Fruit fly (Drosophila melanogaster): ENCODE data around the gene CG9672.

DNA sequence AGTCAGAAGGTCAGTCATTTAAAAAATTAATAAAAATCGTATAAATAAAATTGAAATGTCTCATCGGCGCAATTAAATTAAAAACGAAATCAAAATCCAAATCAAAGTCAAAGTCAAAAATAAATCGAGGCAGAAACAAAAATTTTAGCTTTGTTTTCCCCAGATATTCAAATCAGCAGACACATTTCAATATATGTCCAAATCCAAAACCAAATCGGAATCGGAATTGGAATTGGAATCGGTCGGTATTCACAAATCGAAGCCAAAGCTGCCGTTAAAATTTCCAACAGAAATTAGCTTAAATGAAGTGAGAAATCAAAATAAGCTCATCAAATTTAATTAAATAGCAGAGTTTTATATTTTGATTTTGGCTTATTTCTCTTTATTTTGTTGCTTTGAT, 29.5 kb upstream of the CG9672 start:
- no peak for TF ChIP-seq psq (optimal IDR thresholded peaks at IDR 0.05)
- TF ChIP-seq Sin3A (optimal IDR thresholded peaks at IDR 0.05), result no peak
